Worm (Caenorhabditis elegans): ENCODE results near the gene psmd-9.

DNA sequence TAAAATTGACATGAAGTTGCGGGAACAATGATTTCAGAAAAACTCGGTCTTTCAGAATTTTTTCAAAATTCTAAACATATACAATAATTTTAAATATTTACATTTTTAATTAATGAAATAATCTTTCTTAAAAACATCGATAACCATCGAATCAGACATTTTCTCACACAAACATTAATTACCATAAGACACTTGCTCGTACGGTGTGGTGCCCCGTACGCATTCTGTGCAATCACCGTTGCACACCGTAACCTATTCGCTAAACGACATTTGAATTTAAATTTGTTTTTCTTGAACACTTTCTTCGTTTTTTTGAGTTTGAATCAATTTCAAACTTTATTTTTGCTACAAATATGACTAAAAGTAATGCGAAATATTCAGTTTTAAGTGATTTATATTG, 21.9 kb downstream of the psmd-9 start:
- TF ChIP-seq med-1 (GFP tag; optimal IDR thresholded peaks at IDR 0.05; ENCODE audit: insufficient read depth) (no peak), flt-1 (GFP tag; IDR thresholded peaks at IDR 0.05) (no peak)
